Worm (Caenorhabditis elegans): ENCODE measurements around the gene K04A8.19.

ce11 chrV:6575406-6576130 lies 21.4 kb upstream of the K04A8.19 start, which contains the start of gene fut-2:
- TF ChIP-seq scrt-1 (GFP tag; IDR thresholded peaks at IDR 0.05) (no peak), flt-1 (GFP tag; IDR thresholded peaks at IDR 0.05) (no peak), tbx-37 (GFP tag; conservative IDR thresholded peaks at IDR 0.05) (no peak), hmbx-1 (tag; optimal IDR thresholded peaks at IDR 0.05) (no peak), ets-7 (tag; optimal IDR thresholded peaks at IDR 0.05) (no peak), ama-1 (optimal IDR thresholded peaks at IDR 0.05) (no peak), hmg-4 (GFP tag; optimal IDR thresholded peaks at IDR 0.05) (no peak), aly-1 (tag; optimal IDR thresholded peaks at IDR 0.05) (no peak), hnd-1 (tag; optimal IDR thresholded peaks at IDR 0.05) (no peak)
